Worm (Caenorhabditis elegans): ENCODE results near the gene nspc-17.

The nspc-17 gene

ce11 chrX:14565245-14565644 lies 40.3 kb upstream of the nspc-17 start:
- TF ChIP-seq dve-1 (tag; optimal IDR thresholded peaks at IDR 0.05) (no peak), pat-9 (tag; optimal IDR thresholded peaks at IDR 0.05) (no peak), nfya-1 (tag; optimal IDR thresholded peaks at IDR 0.05) (no peak), hlh-6 (tag; optimal IDR thresholded peaks at IDR 0.05) (no peak), sox-4 (tag; optimal IDR thresholded peaks at IDR 0.05) (no peak)

ce11 chrX:14563818-14564217 lies 38.8 kb upstream of the nspc-17 start:
- TF ChIP-seq unc-42 (tag; optimal IDR thresholded peaks at IDR 0.05) (no peak), pha-2 (tag; optimal IDR thresholded peaks at IDR 0.05) (no peak), ets-4 (tag; optimal IDR thresholded peaks at IDR 0.05) (no peak), ceh-48 (tag; optimal IDR thresholded peaks at IDR 0.05) (no peak), lim-6 (tag; optimal IDR thresholded peaks at IDR 0.05) (no peak), ceh-34 (tag; optimal IDR thresholded peaks at IDR 0.05) (no peak), unc-55 (GFP tag; optimal IDR thresholded peaks at IDR 0.05) (no peak), hlh-6 (tag; optimal IDR thresholded peaks at IDR 0.05) (no peak), ceh-14 (tag; optimal IDR thresholded peaks at IDR 0.05) (no peak)

ce11 chrX:14562286-14563086 lies 37.5 kb upstream of the nspc-17 start:
- no peak for TF ChIP-seq ceh-22 (tag; optimal IDR thresholded peaks at IDR 0.05)
- no peak for TF ChIP-seq T23F11.4 (GFP tag; optimal IDR thresholded peaks at IDR 0.05)
- no peak for TF ChIP-seq pha-4 (tag; optimal IDR thresholded peaks at IDR 0.05)
- no peak for TF ChIP-seq ceh-18 (tag; optimal IDR thresholded peaks at IDR 0.05)
- TF ChIP-seq ttx-3 (tag; optimal IDR thresholded peaks at IDR 0.05) = no peak
- TF ChIP-seq npax-4 (tag; optimal IDR thresholded peaks at IDR 0.05) = no peak
- no peak for TF ChIP-seq lin-11 (tag; optimal IDR thresholded peaks at IDR 0.05)
- TF ChIP-seq ref-2 (tag; optimal IDR thresholded peaks at IDR 0.05) = no peak
- TF ChIP-seq tbx-7 (tag; optimal IDR thresholded peaks at IDR 0.05) = no peak
- no peak for TF ChIP-seq pat-9 (tag; optimal IDR thresholded peaks at IDR 0.05)
- TF ChIP-seq hlh-6 (tag; optimal IDR thresholded peaks at IDR 0.05) = no peak
- TF ChIP-seq ceh-24 (tag; optimal IDR thresholded peaks at IDR 0.05) = no peak
- TF ChIP-seq gmeb-2 (tag; optimal IDR thresholded peaks at IDR 0.05) = no peak

- peak; percentile 25 for TF ChIP-seq ceh-34 (tag; optimal IDR thresholded peaks at IDR 0.05)
- TF ChIP-seq ceh-2 (tag; optimal IDR thresholded peaks at IDR 0.05) = no peak
- TF ChIP-seq rnt-1 (tag; optimal IDR thresholded peaks at IDR 0.05) = peak; percentile 2
- no peak for TF ChIP-seq pax-1 (tag; optimal IDR thresholded peaks at IDR 0.05)
- no peak for TF ChIP-seq fkh-6 (tag; optimal IDR thresholded peaks at IDR 0.05)
- TF ChIP-seq zip-5 (tag; optimal IDR thresholded peaks at IDR 0.05) = no peak
- TF ChIP-seq madf-2 (tag; optimal IDR thresholded peaks at IDR 0.05) = no peak
- TF ChIP-seq ceh-18 (tag; optimal IDR thresholded peaks at IDR 0.05) = peak; percentile 72
- peak; percentile 81 for TF ChIP-seq unc-42 (tag; optimal IDR thresholded peaks at IDR 0.05)
- TF ChIP-seq eyg-1 (tag; optimal IDR thresholded peaks at IDR 0.05) = no peak
- TF ChIP-seq tbx-2 (tag; optimal IDR thresholded peaks at IDR 0.05) = peak; percentile 67
- TF ChIP-seq nfya-1 (tag; optimal IDR thresholded peaks at IDR 0.05) = peak; percentile 49
- TF ChIP-seq hlh-6 (tag; optimal IDR thresholded peaks at IDR 0.05) = peak; percentile 4
- TF ChIP-seq pat-9 (tag; optimal IDR thresholded peaks at IDR 0.05) = no peak
- no peak for TF ChIP-seq lin-11 (tag; optimal IDR thresholded peaks at IDR 0.05)
- TF ChIP-seq ceh-31 (tag; optimal IDR thresholded peaks at IDR 0.05) = peak; percentile 11
- TF ChIP-seq Y22D7AL.16 (tag; optimal IDR thresholded peaks at IDR 0.05) = no peak
- no peak for TF ChIP-seq che-1 (tag; optimal IDR thresholded peaks at IDR 0.05)
- TF ChIP-seq unc-55 (GFP tag; optimal IDR thresholded peaks at IDR 0.05) = peak; percentile 1
These were observed 36.5 kb upstream of the nspc-17 start for ce11 chrX:14561416-14561973.
